Fruit fly (Drosophila melanogaster): ENCODE data around the gene CG15170.

- no peak for TF ChIP-seq CG8478 (optimal IDR thresholded peaks at IDR 0.05)
- TF ChIP-seq EcR (GFP tag; optimal IDR thresholded peaks at IDR 0.05), result no peak
- no peak for TF ChIP-seq usp (GFP tag; optimal IDR thresholded peaks at IDR 0.05)
Measured at dm6 chr2L:18965367-18966213, 24.4 kb downstream of the CG15170 start.

Data from whole organism.